Worm (Caenorhabditis elegans) whole organism, L4/young adult: ENCODE data around the gene C45B2.1.

Experiments used
- W03F9.2 ChIP-seq: fragments of 150-350 bp; optimal IDR thresholded peaks from 2 replicates; lab custom pipeline; 2014; ENCODE audit warnings: missing biosample characterization, missing genetic modification characterization
- him-1 ChIP-seq: sonication (generic microtip); optimal IDR thresholded peaks from 2 replicates; lab custom pipeline; 2016; ENCODE audit warnings: missing genotype, missing genetic modification reagents, missing genetic modification characterization, missing compliant biosample characterization

- TF ChIP-seq W03F9.2 (tag; lab: Kevin White, UChicago) = no peak
- TF ChIP-seq him-1 (tag; lab: Kevin White, UChicago) = no peak
Measured at ce11 chrX:6082660-6083059, 3.3 kb upstream of the C45B2.1 start, which contains the start of gene C45B2.3.
